Fruit fly (Drosophila melanogaster) whole organism, embryonic: Measurements from ENCODE around the gene gcm.

Experiments
- Atf-2 ChIP-seq: fragments of 200-800 bp; sonication (Bioruptor generic); optimal IDR thresholded peaks from 2 replicates; lab custom pipeline; 2016; ENCODE audit warnings: missing biosample characterization, missing genetic modification characterization
- B-H1 ChIP-seq: fragments of 200-800 bp; sonication (Bioruptor generic); IDR thresholded peaks from 3 replicates; pipeline ENCODE4 v1.3.6; 2022; ENCODE audit warnings: missing biosample characterization, missing genetic modification characterization
- Bgb ChIP-seq: fragments of 200-800 bp; sonication (Bioruptor generic); IDR thresholded peaks from 2 replicates; pipeline ENCODE4 v1.3.6; 2022; ENCODE audit warnings: missing biosample characterization, missing genetic modification characterization; ENCODE audit not compliant: partially characterized antibody
- CG1024 ChIP-seq: fragments of 200-800 bp; sonication (Bioruptor generic); IDR thresholded peaks from 2 replicates; pipeline ENCODE4 v1.3.6; 2022; ENCODE audit warnings: missing biosample characterization, missing genetic modification characterization
- CG10431 ChIP-seq: fragments of 200-800 bp; sonication (Bioruptor generic); optimal IDR thresholded peaks from 3 replicates; lab custom pipeline; 2018; ENCODE audit warnings: missing biosample characterization, mild to moderate bottlenecking, missing genetic modification characterization
- CG11723 ChIP-seq: fragments of 200-800 bp; sonication (Bioruptor generic); optimal IDR thresholded peaks from 2 replicates; lab custom pipeline; 2017; ENCODE audit warnings: missing biosample characterization, mild to moderate bottlenecking, missing genetic modification characterization
- CG12071 ChIP-seq: fragments of 200-800 bp; sonication (Bioruptor generic); optimal IDR thresholded peaks from 3 replicates; lab custom pipeline; 2018; ENCODE audit warnings: missing biosample characterization, mild to moderate bottlenecking, missing genetic modification characterization
- CG1233 ChIP-seq: fragments of 200-800 bp; sonication (Bioruptor generic); optimal IDR thresholded peaks from 4 replicates; lab custom pipeline; 2018; ENCODE audit warnings: missing biosample characterization, mild to moderate bottlenecking, missing genetic modification characterization
- CG15514 ChIP-seq: fragments of 200-800 bp; sonication (Bioruptor generic); optimal IDR thresholded peaks from 3 replicates; lab custom pipeline; 2017; ENCODE audit warnings: missing biosample characterization, missing genetic modification characterization, mild to moderate bottlenecking, moderate library complexity, missing genetic modification reagents
- CG15696 ChIP-seq: fragments of 200-800 bp; sonication (Bioruptor generic); optimal IDR thresholded peaks from 2 replicates; lab custom pipeline; 2019; ENCODE audit warnings: missing biosample characterization, mild to moderate bottlenecking, missing genetic modification characterization, moderate library complexity
- CG17829 ChIP-seq: fragments of 200-800 bp; optimal IDR thresholded peaks from 2 replicates; lab custom pipeline; 2019; ENCODE audit warnings: missing biosample characterization, mild to moderate bottlenecking, missing genetic modification characterization, moderate library complexity
- CG34224 ChIP-seq: fragments of 200-800 bp; sonication (Bioruptor generic); IDR thresholded peaks from 3 replicates; pipeline ENCODE4 v1.3.6; 2022; ENCODE audit warnings: missing biosample characterization, missing genetic modification characterization; ENCODE audit not compliant: partially characterized antibody
- CG4360 ChIP-seq: fragments of 200-800 bp; sonication (Bioruptor generic); IDR thresholded peaks from 2 replicates; pipeline ENCODE4 v1.3.6; 2022; ENCODE audit warnings: missing biosample characterization, missing genetic modification characterization
- CG6654 ChIP-seq: fragments of 200-800 bp; sonication (Bioruptor generic); optimal IDR thresholded peaks from 2 replicates; lab custom pipeline; 2017; ENCODE audit warnings: missing biosample characterization, mild to moderate bottlenecking, missing genetic modification characterization
- CG8359 ChIP-seq: fragments of 200-800 bp; sonication (Bioruptor generic); optimal IDR thresholded peaks from 2 replicates; lab custom pipeline; 2017; ENCODE audit warnings: missing biosample characterization, mild to moderate bottlenecking, missing genetic modification characterization, borderline replicate concordance
- CG8765 ChIP-seq: fragments of 200-800 bp; sonication (Bioruptor generic); IDR thresholded peaks from 2 replicates; pipeline ENCODE4 v1.3.6; 2022; ENCODE audit warnings: missing biosample characterization, missing genetic modification characterization
- CG9437 ChIP-seq: fragments of 200-800 bp; sonication (Bioruptor generic); optimal IDR thresholded peaks from 2 replicates; lab custom pipeline; 2018; ENCODE audit warnings: missing biosample characterization, mild to moderate bottlenecking, missing genetic modification characterization
- Camta ChIP-seq: fragments of 200-800 bp; sonication (Bioruptor generic); optimal IDR thresholded peaks from 2 replicates; lab custom pipeline; 2016; ENCODE audit warnings: missing biosample characterization, missing genetic modification characterization
- Doc2 ChIP-seq: fragments of 200-800 bp; sonication (Bioruptor generic); IDR thresholded peaks from 2 replicates; pipeline ENCODE4 v1.3.6; 2022; ENCODE audit warnings: missing biosample characterization, missing genetic modification characterization
- Dp ChIP-seq: fragments of 200-800 bp; sonication (Bioruptor generic); optimal IDR thresholded peaks from 2 replicates; lab custom pipeline; 2018; ENCODE audit warnings: missing biosample characterization, mild to moderate bottlenecking, missing genetic modification characterization, moderate library complexity
- Fer3 ChIP-seq: fragments of 200-800 bp; sonication (Bioruptor generic); optimal IDR thresholded peaks from 2 replicates; lab custom pipeline; 2018; ENCODE audit warnings: missing biosample characterization, mild to moderate bottlenecking, missing genetic modification characterization, moderate library complexity
- GATAe ChIP-seq: fragments of 200-800 bp; sonication (Bioruptor generic); conservative IDR thresholded peaks from 2 replicates; pipeline ENCODE4 v1.3.6; 2022; ENCODE audit warnings: missing biosample characterization, missing genetic modification characterization
- Hand ChIP-seq: fragments of 200-800 bp; sonication (Bioruptor generic); optimal IDR thresholded peaks from 2 replicates; lab custom pipeline; 2017; ENCODE audit warnings: mild to moderate bottlenecking, missing biosample characterization, missing genetic modification reagents, missing genetic modification characterization
- HmgD ChIP-seq: fragments of 200-800 bp; sonication (Bioruptor generic); optimal IDR thresholded peaks from 3 replicates; lab custom pipeline; 2016; ENCODE audit warnings: missing biosample characterization, missing genetic modification characterization
- HmgZ ChIP-seq: fragments of 200-800 bp; sonication (Bioruptor generic); optimal IDR thresholded peaks from 2 replicates; lab custom pipeline; 2018; ENCODE audit warnings: missing biosample characterization, mild to moderate bottlenecking, missing genetic modification characterization
- Hmr ChIP-seq: fragments of 200-800 bp; sonication (Bioruptor generic); optimal IDR thresholded peaks from 3 replicates; lab custom pipeline; 2017; ENCODE audit warnings: mild to moderate bottlenecking, missing biosample characterization, missing genetic modification reagents, missing genetic modification characterization
- Hr3 ChIP-seq: fragments of 200-800 bp; sonication (Bioruptor generic); optimal IDR thresholded peaks from 3 replicates; lab custom pipeline; 2016; ENCODE audit warnings: missing biosample characterization, missing genetic modification characterization
- Hsf ChIP-seq: fragments of 200-800 bp; sonication (Bioruptor generic); optimal IDR thresholded peaks from 3 replicates; lab custom pipeline; 2016; ENCODE audit warnings: missing biosample characterization, missing genetic modification characterization
- Lpt ChIP-seq: fragments of >200 bp; optimal IDR thresholded peaks from 2 replicates; lab custom pipeline; 2018; ENCODE audit warnings: missing biosample characterization, missing genetic modification characterization
- Meics ChIP-seq: fragments of 200-800 bp; sonication (Bioruptor generic); optimal IDR thresholded peaks from 2 replicates; lab custom pipeline; 2017; ENCODE audit warnings: missing biosample characterization, mild to moderate bottlenecking, missing genetic modification characterization
- Sin3A ChIP-seq: fragments of >200 bp; optimal IDR thresholded peaks from 2 replicates; lab custom pipeline; 2018
- Vsx1 ChIP-seq: fragments of 200-800 bp; sonication (Bioruptor generic); optimal IDR thresholded peaks from 2 replicates; lab custom pipeline; 2017; ENCODE audit warnings: missing biosample characterization, mild to moderate bottlenecking, missing genetic modification characterization, missing genetic modification reagents
- Xbp1 ChIP-seq: fragments of 200-800 bp; sonication (Bioruptor generic); optimal IDR thresholded peaks from 3 replicates; lab custom pipeline; 2016; ENCODE audit warnings: missing biosample characterization, mild to moderate bottlenecking, missing genetic modification characterization
- cg ChIP-seq: fragments of 200-800 bp; sonication (Bioruptor generic); optimal IDR thresholded peaks from 3 replicates; lab custom pipeline; 2019; ENCODE audit warnings: missing biosample characterization, mild to moderate bottlenecking, missing genetic modification characterization, moderate library complexity
- danr ChIP-seq: fragments of 200-800 bp; sonication (Bioruptor generic); IDR thresholded peaks from 2 replicates; pipeline ENCODE4 v1.3.6; 2022; ENCODE audit warnings: missing biosample characterization, missing genetic modification characterization
- dysf ChIP-seq: fragments of 200-800 bp; sonication (Bioruptor generic); IDR thresholded peaks from 3 replicates; pipeline ENCODE4 v1.3.6; 2022; ENCODE audit warnings: missing biosample characterization, missing genetic modification characterization
- gfzf ChIP-seq: fragments of 200-800 bp; sonication (Bioruptor generic); optimal IDR thresholded peaks from 2 replicates; lab custom pipeline; 2016; ENCODE audit warnings: missing biosample characterization, mild to moderate bottlenecking, missing genetic modification characterization, moderate library complexity
- jigr1 ChIP-seq: fragments of 200-800 bp; sonication (Bioruptor generic); IDR thresholded peaks from 3 replicates; pipeline ENCODE4 v1.3.6; 2022; ENCODE audit warnings: missing biosample characterization, missing genetic modification characterization
- lmd ChIP-seq: fragments of 200-800 bp; sonication (Bioruptor generic); IDR thresholded peaks from 2 replicates; pipeline ENCODE4 v1.3.6; 2022; ENCODE audit warnings: missing biosample characterization, missing genetic modification characterization
- nau ChIP-seq: fragments of 200-800 bp; sonication (Bioruptor generic); optimal IDR thresholded peaks from 3 replicates; lab custom pipeline; 2017; ENCODE audit warnings: missing biosample characterization, mild to moderate bottlenecking, missing genetic modification characterization, missing genetic modification reagents
- nerfin-1 ChIP-seq: fragments of 200-800 bp; sonication (Bioruptor generic); optimal IDR thresholded peaks from 3 replicates; lab custom pipeline; 2019; ENCODE audit warnings: missing biosample characterization, mild to moderate bottlenecking, missing genetic modification characterization, moderate library complexity
- nerfin-2 ChIP-seq: fragments of 200-800 bp; sonication (Bioruptor generic); IDR thresholded peaks from 2 replicates; pipeline ENCODE4 v1.3.6; 2022; ENCODE audit warnings: missing biosample characterization, missing genetic modification characterization; ENCODE audit not compliant: partially characterized antibody
- pum ChIP-seq: fragments of 200-800 bp; sonication (Bioruptor generic); optimal IDR thresholded peaks from 2 replicates; lab custom pipeline; 2016; ENCODE audit warnings: missing biosample characterization, missing genetic modification characterization
- sd ChIP-seq: fragments of 200-800 bp; sonication (Bioruptor generic); optimal IDR thresholded peaks from 3 replicates; lab custom pipeline; 2018; ENCODE audit warnings: missing biosample characterization, mild to moderate bottlenecking, missing genetic modification characterization, moderate library complexity
- seq ChIP-seq: fragments of 200-800 bp; sonication (Bioruptor generic); IDR thresholded peaks from 2 replicates; pipeline ENCODE4 v1.3.6; 2022; ENCODE audit warnings: missing biosample characterization, missing genetic modification characterization
- slp2 ChIP-seq: fragments of 200-800 bp; sonication (Bioruptor generic); optimal IDR thresholded peaks from 2 replicates; lab custom pipeline; 2016; ENCODE audit warnings: missing biosample characterization, missing genetic modification characterization
- sqz ChIP-seq: fragments of 200-800 bp; sonication (Bioruptor generic); optimal IDR thresholded peaks from 3 replicates; lab custom pipeline; 2018; ENCODE audit warnings: missing biosample characterization, mild to moderate bottlenecking, missing genetic modification characterization
- toy ChIP-seq: fragments of 200-800 bp; sonication (Bioruptor generic); IDR thresholded peaks from 2 replicates; pipeline ENCODE4 v1.3.6; 2022; ENCODE audit warnings: missing biosample characterization, missing genetic modification characterization
- trem ChIP-seq: fragments of 200-800 bp; optimal IDR thresholded peaks from 3 replicates; lab custom pipeline; 2019; ENCODE audit warnings: missing biosample characterization, mild to moderate bottlenecking, missing genetic modification characterization, moderate library complexity
- vnd ChIP-seq: fragments of 200-800 bp; sonication (Bioruptor generic); IDR thresholded peaks from 3 replicates; pipeline ENCODE4 v1.3.6; 2022; ENCODE audit warnings: missing biosample characterization, missing genetic modification characterization; ENCODE audit not compliant: partially characterized antibody

gcm gene

DNA sequence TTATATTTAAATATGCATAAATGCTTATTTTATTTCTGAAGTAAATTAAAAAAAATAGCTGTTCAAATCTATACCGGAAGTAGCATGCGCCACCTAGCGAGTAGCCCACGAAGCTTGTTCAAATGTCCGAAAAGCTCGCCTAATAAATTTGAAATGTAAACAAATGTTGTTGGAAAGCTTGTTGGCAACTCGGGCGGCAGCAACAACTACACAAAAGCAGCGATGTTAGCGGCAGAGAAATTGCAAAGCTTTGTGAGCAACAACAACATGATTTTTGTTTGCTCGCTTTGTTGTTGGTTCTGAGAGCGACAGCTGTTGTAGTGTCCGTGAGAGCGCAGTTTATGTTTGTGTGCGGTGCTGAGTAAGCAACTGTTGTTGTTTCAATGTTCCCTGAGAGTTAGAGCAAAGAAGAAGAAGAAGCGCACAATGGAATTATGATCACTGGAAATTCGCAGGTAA is 14.1 kb downstream of the gcm start (continued):
- peak; percentile 95 for TF ChIP-seq CG1024 (GFP tag; lab: Robert Waterston, UW)
- no peak; the same call in 1 of the 2 replicates for TF ChIP-seq CG8765
- peak; percentile 98 for TF ChIP-seq seq (GFP tag; lab: Robert Waterston, UW)
- no peak for TF ChIP-seq nerfin-2 (GFP tag; lab: Robert Waterston, UW)
- peak; percentile 100 for TF ChIP-seq CG12071 (GFP tag; lab: Kevin White, UChicago)
- TF ChIP-seq HmgZ (tag; lab: Kevin White, UChicago), result peak; percentile 98
- peak; percentile 99 for TF ChIP-seq sqz (GFP tag; lab: Kevin White, UChicago)
- peak; percentile 80 for TF ChIP-seq cg
- peak; percentile 94 for TF ChIP-seq CG9437
- peak; percentile 91 for TF ChIP-seq trem (tag; lab: Kevin White, UChicago)
- peak; percentile 91 for TF ChIP-seq CG6654
- peak; percentile 99 for TF ChIP-seq CG11723
- TF ChIP-seq B-H1 (GFP tag; lab: Robert Waterston, UW), result peak; percentile 90; the same call in 2 of the 3 replicates
- peak; percentile 82 for TF ChIP-seq Atf-2 (GFP tag; lab: Kevin White, UChicago)
- peak; percentile 99 for TF ChIP-seq Vsx1 (GFP tag; lab: Kevin White, UChicago)
- peak; percentile 94 for TF ChIP-seq CG17829
- TF ChIP-seq HmgD (GFP tag; lab: Kevin White, UChicago), result peak; percentile 89
- peak; percentile 61; the same call in 1 of the 2 replicates for TF ChIP-seq Doc2
- peak; percentile 97 for TF ChIP-seq Camta (GFP tag; lab: Kevin White, UChicago)
- peak; percentile 88 for TF ChIP-seq GATAe (GFP tag; lab: Robert Waterston, UW)
- peak; percentile 99 for TF ChIP-seq CG1233 (GFP tag; lab: Kevin White, UChicago)
- TF ChIP-seq dysf, result peak; percentile 95
- no peak for TF ChIP-seq Lpt (GFP tag; lab: Kevin White, UChicago)
- peak; percentile 99 for TF ChIP-seq CG10431
- TF ChIP-seq sd (tag; lab: Kevin White, UChicago), result peak; percentile 94
- peak; percentile 85 for TF ChIP-seq toy (GFP tag; lab: Robert Waterston, UW)
- peak; percentile 93 for TF ChIP-seq slp2 (GFP tag; lab: Kevin White, UChicago)
- TF ChIP-seq Fer3 (tag; lab: Kevin White, UChicago), result peak; percentile 99
- no peak for TF ChIP-seq vnd (GFP tag; lab: Robert Waterston, UW)
- no peak for TF ChIP-seq Sin3A (lab: Kevin White, UChicago)
- TF ChIP-seq Xbp1 (GFP tag; lab: Kevin White, UChicago), result peak; percentile 96
- peak; percentile 100 for TF ChIP-seq Hmr
- peak; percentile 75; the same call in 1 of the 2 replicates for TF ChIP-seq danr (GFP tag; lab: Robert Waterston, UW)
- peak; percentile 94 for TF ChIP-seq CG8359 (GFP tag; lab: Kevin White, UChicago)
- peak; percentile 94 for TF ChIP-seq CG4360 (GFP tag; lab: Robert Waterston, UW)
- peak; percentile 100 for TF ChIP-seq nau (GFP tag; lab: Kevin White, UChicago)
- peak; percentile 98 for TF ChIP-seq Hand (GFP tag; lab: Kevin White, UChicago)
- peak; percentile 21; the same call in 1 of the 2 replicates for TF ChIP-seq Bgb
- TF ChIP-seq Hr3, result peak; percentile 82
- TF ChIP-seq gfzf (GFP tag; lab: Kevin White, UChicago), result peak; percentile 0
- TF ChIP-seq CG15514 (GFP tag; lab: Kevin White, UChicago), result peak; percentile 96
- TF ChIP-seq CG15696 (tag; lab: Kevin White, UChicago), result peak; percentile 26
- TF ChIP-seq nerfin-1 (tag; lab: Kevin White, UChicago), result peak; percentile 95
- peak; percentile 70 for TF ChIP-seq Dp (GFP tag; lab: Kevin White, UChicago)
- peak; percentile 80 for TF ChIP-seq lmd
- peak; percentile 73 for TF ChIP-seq pum (GFP tag; lab: Kevin White, UChicago)
- TF ChIP-seq jigr1 (GFP tag; lab: Robert Waterston, UW), result no peak
- peak; percentile 99 for TF ChIP-seq Meics (GFP tag; lab: Kevin White, UChicago)
- TF ChIP-seq Hsf (GFP tag; lab: Kevin White, UChicago), result peak; percentile 95
- TF ChIP-seq CG34224 (GFP tag; lab: Robert Waterston, UW), result peak; percentile 45; the same call in 1 of the 3 replicates
